Worm (Caenorhabditis elegans): ENCODE measurements around the gene mpk-2.

mpk-2 gene

DNA sequence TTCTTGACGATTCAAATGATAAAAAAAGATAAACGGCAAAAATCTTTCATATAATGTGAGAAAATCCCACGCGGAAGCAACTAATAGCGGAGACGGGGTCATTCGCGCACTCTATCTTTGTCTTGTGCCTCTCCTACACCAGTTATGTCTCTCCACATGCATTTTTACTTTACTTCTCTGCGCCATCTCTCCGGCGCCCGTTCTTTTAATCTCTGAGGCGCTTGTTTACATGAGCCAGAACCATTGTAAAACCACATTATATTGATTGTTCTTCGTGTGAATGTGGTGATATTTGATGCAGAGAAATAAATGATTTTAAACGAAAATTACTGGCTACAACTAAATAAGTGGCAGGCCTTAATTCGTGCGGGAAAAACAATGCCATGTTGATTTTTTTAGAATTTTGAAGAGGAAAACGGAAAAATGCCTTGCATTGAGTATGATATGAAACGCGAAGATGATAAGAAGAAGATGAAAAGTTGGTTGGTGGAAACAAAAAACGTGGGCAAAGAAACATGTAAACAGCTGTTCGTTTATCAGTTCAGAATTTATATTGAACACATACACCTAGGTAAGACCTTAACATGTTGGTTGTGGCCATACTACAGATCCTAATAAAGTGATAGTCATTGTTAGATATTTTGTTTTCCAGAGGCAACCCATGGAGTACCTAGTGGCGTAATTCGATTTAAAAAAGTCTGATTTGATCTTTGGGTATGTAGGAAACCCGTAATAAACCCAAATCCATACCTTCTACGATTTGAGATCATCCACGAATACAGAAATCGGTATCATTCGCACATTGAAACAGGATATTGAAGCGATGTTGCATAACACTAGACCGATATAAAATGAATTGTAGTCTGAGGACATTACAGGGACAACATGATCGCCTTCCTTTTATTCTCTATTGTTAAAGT, 11.3 kb upstream of the mpk-2 start, which contains the start of gene C04G6.2:
Gene C04G6.2, plus strand, starts transcription at position 870 of the 920 bp plus-strand sequence.
- TF ChIP-seq fos-1 (tag; optimal IDR thresholded peaks at IDR 0.05) (peak; percentile 19), nhr-129 (tag; optimal IDR thresholded peaks at IDR 0.05) (peak; percentile 55), ztf-4 (tag; optimal IDR thresholded peaks at IDR 0.05) (peak; percentile 11), nhr-23 (tag; optimal IDR thresholded peaks at IDR 0.05) (no peak), nhr-6 (tag; optimal IDR thresholded peaks at IDR 0.05) (peak; percentile 18), unc-55 (GFP tag; optimal IDR thresholded peaks at IDR 0.05) (peak; percentile 51), snpc-4 (tag; optimal IDR thresholded peaks at IDR 0.05) (peak; percentile 5), sma-3 (GFP tag; optimal IDR thresholded peaks at IDR 0.05) (peak; percentile 32), gmeb-1 (tag; optimal IDR thresholded peaks at IDR 0.05) (peak; percentile 36), ceh-16 (tag; optimal IDR thresholded peaks at IDR 0.05) (no peak), lin-39 (tag; optimal IDR thresholded peaks at IDR 0.05) (no peak), ama-1 (optimal IDR thresholded peaks at IDR 0.05) (peak; percentile 37), crh-2 (tag; optimal IDR thresholded peaks at IDR 0.05) (peak; percentile 62), unc-39 (tag; optimal IDR thresholded peaks at IDR 0.05) (no peak), lin-11 (tag; optimal IDR thresholded peaks at IDR 0.05) (no peak), mdl-1 (tag; optimal IDR thresholded peaks at IDR 0.05) (peak in 1 of 2 experiments; percentile 36), lsy-2 (tag; optimal IDR thresholded peaks at IDR 0.05) (peak in 1 of 2 experiments; percentile 71), blmp-1 (tag; optimal IDR thresholded peaks at IDR 0.05; ENCODE audit: insufficient read depth) (no peak), sma-9 (GFP tag; optimal IDR thresholded peaks at IDR 0.05) (peak; percentile 69), sma-9 (tag; optimal IDR thresholded peaks at IDR 0.05) (no peak), egl-27 (tag; optimal IDR thresholded peaks at IDR 0.05) (peak; percentile 22), lin-13 (GFP tag; optimal IDR thresholded peaks at IDR 0.05) (peak; percentile 31), C34F6.9 (tag; optimal IDR thresholded peaks at IDR 0.05) (peak; percentile 75), F13H6.1 (tag; optimal IDR thresholded peaks at IDR 0.05) (peak; percentile 84)

DNA sequence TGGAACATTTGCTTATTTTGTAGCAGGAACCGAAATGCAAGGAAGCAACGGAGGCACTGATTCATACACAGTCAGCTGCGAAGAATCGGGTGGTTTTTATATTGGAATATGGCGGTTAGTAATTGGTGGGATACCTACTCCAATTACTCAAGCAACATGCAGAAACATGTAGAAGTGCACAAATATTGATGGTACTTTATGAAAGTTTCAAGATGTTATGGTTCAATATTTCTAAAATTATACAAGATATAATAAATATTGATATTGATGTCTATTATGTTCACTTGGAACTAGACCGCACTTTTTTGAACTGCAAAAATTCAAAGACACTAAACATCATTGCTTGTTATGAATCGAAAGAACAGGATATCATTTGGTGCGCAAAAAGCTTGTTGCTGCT, 10.0 kb upstream of the mpk-2 start, which contains the start of gene C04G6.13:
Gene C04G6.13, plus strand, starts transcription at position 301 of the 400 bp plus-strand sequence.
- TF ChIP-seq dmd-4 (tag; optimal IDR thresholded peaks at IDR 0.05) (no peak), lin-11 (tag; optimal IDR thresholded peaks at IDR 0.05) (no peak), mab-5 (tag; optimal IDR thresholded peaks at IDR 0.05) (no peak), nhr-129 (tag; optimal IDR thresholded peaks at IDR 0.05) (no peak), nhr-77 (tag; optimal IDR thresholded peaks at IDR 0.05) (no peak), ztf-1 (GFP tag; conservative IDR thresholded peaks at IDR 0.05) (no peak), aly-2 (tag; optimal IDR thresholded peaks at IDR 0.05) (no peak), sma-9 (GFP tag; optimal IDR thresholded peaks at IDR 0.05) (no peak), sma-9 (tag; optimal IDR thresholded peaks at IDR 0.05) (no peak), ceh-16 (tag; optimal IDR thresholded peaks at IDR 0.05) (no peak), ZK546.5 (tag; optimal IDR thresholded peaks at IDR 0.05) (no peak), F13H6.1 (tag; optimal IDR thresholded peaks at IDR 0.05) (no peak), mdl-1 (tag; optimal IDR thresholded peaks at IDR 0.05) (no peak), nhr-23 (tag; optimal IDR thresholded peaks at IDR 0.05) (no peak), nhr-12 (tag; optimal IDR thresholded peaks at IDR 0.05) (no peak)

DNA sequence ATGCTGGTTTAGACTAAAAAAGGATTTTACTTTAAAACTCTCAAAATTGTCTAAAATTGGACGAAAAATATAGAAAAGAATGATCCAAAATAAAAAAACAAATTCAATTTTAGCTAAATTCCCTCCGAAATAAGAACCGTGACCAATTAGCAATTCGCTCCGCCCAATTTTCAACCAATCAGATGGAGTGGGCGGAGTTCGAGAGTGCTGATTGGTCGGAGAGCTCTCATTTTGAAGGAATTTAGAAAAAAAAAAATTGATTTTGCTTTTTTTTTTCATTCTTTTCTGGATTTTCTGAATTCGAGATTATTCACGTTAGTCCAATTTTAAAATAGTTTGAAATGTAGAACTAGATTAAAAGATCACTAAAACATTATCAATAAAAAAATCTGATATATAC, 4.9 kb upstream of the mpk-2 start:
- TF ChIP-seq elt-3 (tag; optimal IDR thresholded peaks at IDR 0.05) (no peak), nhr-21 (tag; optimal IDR thresholded peaks at IDR 0.05) (no peak), nhr-10 (tag; optimal IDR thresholded peaks at IDR 0.05) (no peak), ztf-11 (tag; optimal IDR thresholded peaks at IDR 0.05) (no peak), alr-1 (tag; optimal IDR thresholded peaks at IDR 0.05) (no peak), nhr-6 (tag; optimal IDR thresholded peaks at IDR 0.05) (no peak), ceh-16 (tag; optimal IDR thresholded peaks at IDR 0.05) (no peak), fos-1 (tag; optimal IDR thresholded peaks at IDR 0.05) (no peak), elt-1 (tag; optimal IDR thresholded peaks at IDR 0.05) (no peak), nhr-25 (tag; optimal IDR thresholded peaks at IDR 0.05) (no peak), blmp-1 (tag; optimal IDR thresholded peaks at IDR 0.05; ENCODE audit: insufficient read depth) (no peak), nhr-23 (tag; optimal IDR thresholded peaks at IDR 0.05) (no peak), nhr-11 (tag; optimal IDR thresholded peaks at IDR 0.05) (no peak), unc-39 (tag; optimal IDR thresholded peaks at IDR 0.05) (no peak), sma-3 (GFP tag; optimal IDR thresholded peaks at IDR 0.05) (no peak), unc-55 (GFP tag; optimal IDR thresholded peaks at IDR 0.05) (no peak), C34F6.9 (tag; optimal IDR thresholded peaks at IDR 0.05) (no peak)

Data from whole organism, L2 larva.